Fruit fly (Drosophila melanogaster): ENCODE data around the gene PolrMT.
A peak's percentile ranks its signal among the peaks of the same experiment; 100 is the strongest.

The PolrMT gene

dm6 chr2L:1077469-1077993 is 30.6 kb downstream of the PolrMT start, which contains the start of the genes S and ast (continued):
- TF ChIP-seq da (GFP tag; optimal IDR thresholded peaks at IDR 0.05) = no peak
- 0 out of 2 replicates have a peak, but pooled peaks have one; percentile 20 for TF ChIP-seq CG17328 (GFP tag; IDR thresholded peaks at IDR 0.05)
- TF ChIP-seq Pdp1 (GFP tag; optimal IDR thresholded peaks at IDR 0.05) = peak in 1 of 2 experiments; percentile 52
- peak; percentile 72 for TF ChIP-seq HLHmδ (GFP tag; optimal IDR thresholded peaks at IDR 0.05)
- peak; percentile 41 for TF ChIP-seq CG15601 (tag; optimal IDR thresholded peaks at IDR 0.05)
- no peak for TF ChIP-seq pita (GFP tag; optimal IDR thresholded peaks at IDR 0.05)
- no peak for TF ChIP-seq en (GFP tag; optimal IDR thresholded peaks at IDR 0.05)
- peak; percentile 6 for TF ChIP-seq shn (GFP tag; optimal IDR thresholded peaks at IDR 0.05)
- 0 out of 2 replicates have a peak, but pooled peaks have one; percentile 20 for TF ChIP-seq HLH3B (GFP tag; IDR thresholded peaks at IDR 0.05)
- TF ChIP-seq CG6272 (GFP tag; IDR thresholded peaks at IDR 0.05) = peak; percentile 29; the same call in 1 of the 2 replicates
- TF ChIP-seq nom (GFP tag; optimal IDR thresholded peaks at IDR 0.05) = peak; percentile 61
- TF ChIP-seq esg (GFP tag; conservative IDR thresholded peaks at IDR 0.05) = no peak
- peak; percentile 52 for TF ChIP-seq CG16863 (GFP tag; optimal IDR thresholded peaks at IDR 0.05)
- TF ChIP-seq cas (GFP tag; IDR thresholded peaks at IDR 0.05) = 0 out of 2 replicates have a peak, but pooled peaks have one; percentile 26
- TF ChIP-seq pho (GFP tag; optimal IDR thresholded peaks at IDR 0.05) = peak; percentile 62
- peak; percentile 18 for TF ChIP-seq CG9817 (tag; optimal IDR thresholded peaks at IDR 0.05)
- no peak for TF ChIP-seq tx (GFP tag; optimal IDR thresholded peaks at IDR 0.05)
- TF ChIP-seq bigmax (GFP tag; optimal IDR thresholded peaks at IDR 0.05) = peak; percentile 36
- no peak for TF ChIP-seq CG15269 (tag; optimal IDR thresholded peaks at IDR 0.05)
- no peak for TF ChIP-seq Usf (GFP tag; optimal IDR thresholded peaks at IDR 0.05)
- TF ChIP-seq ci (GFP tag; IDR thresholded peaks at IDR 0.05) = peak; percentile 74; the same call in 2 of the 3 replicates
- no peak for TF ChIP-seq kah (GFP tag; optimal IDR thresholded peaks at IDR 0.05)
- peak; percentile 99 for TF ChIP-seq CG13287 (GFP tag; IDR thresholded peaks at IDR 0.05; ENCODE audit: partially characterized antibody)
- TF ChIP-seq sens (GFP tag) = peak; percentile 66
- TF ChIP-seq CG6689 (GFP tag; IDR thresholded peaks at IDR 0.05) = no peak
- TF ChIP-seq CG14014 (GFP tag; IDR thresholded peaks at IDR 0.05) = 0 out of 2 replicates have a peak, but pooled peaks have one; percentile 26
- TF ChIP-seq slou (GFP tag; optimal IDR thresholded peaks at IDR 0.05) = no peak
- no peak for TF ChIP-seq CG2889 (GFP tag; IDR thresholded peaks at IDR 0.05)
- no peak for TF ChIP-seq Sox102F (GFP tag; optimal IDR thresholded peaks at IDR 0.05)
- TF ChIP-seq CG14965 (GFP tag; optimal IDR thresholded peaks at IDR 0.05; ENCODE audit: borderline replicate concordance) = no peak
- peak; percentile 13 for TF ChIP-seq CG12744 (GFP tag; optimal IDR thresholded peaks at IDR 0.05)
- no peak for TF ChIP-seq peb (GFP tag; IDR thresholded peaks at IDR 0.05)
- TF ChIP-seq mirr (GFP tag; optimal IDR thresholded peaks at IDR 0.05) = peak; percentile 11
- TF ChIP-seq amos (GFP tag; IDR thresholded peaks at IDR 0.05; ENCODE audit: partially characterized antibody) = peak; percentile 99
- TF ChIP-seq CG11723 (GFP tag; optimal IDR thresholded peaks at IDR 0.05) = no peak
- TF ChIP-seq ttk (GFP tag; IDR thresholded peaks at IDR 0.05) = no peak
- TF ChIP-seq cg (GFP tag; optimal IDR thresholded peaks at IDR 0.05) = peak; percentile 16
- no peak for TF ChIP-seq zen (tag; optimal IDR thresholded peaks at IDR 0.05)
- TF ChIP-seq dan (GFP tag; IDR thresholded peaks at IDR 0.05) = no peak
- TF ChIP-seq CG14667 (GFP tag; IDR thresholded peaks at IDR 0.05) = no peak
- TF ChIP-seq CG11696 (GFP tag; IDR thresholded peaks at IDR 0.05) = no peak
- peak; percentile 99 for TF ChIP-seq Opbp (GFP tag; IDR thresholded peaks at IDR 0.05; ENCODE audit: partially characterized antibody)
- TF ChIP-seq gsb-n (tag; optimal IDR thresholded peaks at IDR 0.05) = no peak
- TF ChIP-seq CG9727 (GFP tag; optimal IDR thresholded peaks at IDR 0.05) = no peak
- no peak for TF ChIP-seq CG10366 (GFP tag; IDR thresholded peaks at IDR 0.05)
- no peak for TF ChIP-seq CG11093 (GFP tag; IDR thresholded peaks at IDR 0.05)
- TF ChIP-seq CG4854 (GFP tag; optimal IDR thresholded peaks at IDR 0.05) = no peak
- peak; percentile 97 for TF ChIP-seq inv (GFP tag; IDR thresholded peaks at IDR 0.05; ENCODE audit: partially characterized antibody)
- TF ChIP-seq H2.0 (GFP tag; IDR thresholded peaks at IDR 0.05) = no peak
- no peak for TF ChIP-seq Sry-β (GFP tag; optimal IDR thresholded peaks at IDR 0.05)
